Worm (Caenorhabditis elegans): Measurements from ENCODE around the gene F15H10.8.

ce11 chrV:10357467-10357953 lies 45.2 kb downstream of the F15H10.8 start, which contains the start of gene ceeh-2:
- TF ChIP-seq somi-1 (GFP tag; optimal IDR thresholded peaks at IDR 0.05) (no peak), hrde-1 (tag; optimal IDR thresholded peaks at IDR 0.05; ENCODE audit: borderline replicate concordance) (no peak), unc-62 (GFP tag; optimal IDR thresholded peaks at IDR 0.05) (no peak)

All from whole organism, young adult.